Worm (Caenorhabditis elegans): ENCODE results near the gene clc-1.

- TF ChIP-seq elt-3 (tag; optimal IDR thresholded peaks at IDR 0.05), result no peak
- TF ChIP-seq ztf-11 (tag; optimal IDR thresholded peaks at IDR 0.05), result no peak
- no peak for TF ChIP-seq alr-1 (tag; optimal IDR thresholded peaks at IDR 0.05; ENCODE audit: borderline replicate concordance)
- TF ChIP-seq tbx-2 (tag; optimal IDR thresholded peaks at IDR 0.05), result no peak
- no peak for TF ChIP-seq pax-3 (tag; optimal IDR thresholded peaks at IDR 0.05)
- TF ChIP-seq blmp-1 (tag; optimal IDR thresholded peaks at IDR 0.05), result no peak
- no peak for TF ChIP-seq lir-3 (tag; optimal IDR thresholded peaks at IDR 0.05; ENCODE audit: poor library complexity)
- TF ChIP-seq egl-27 (tag; optimal IDR thresholded peaks at IDR 0.05), result no peak
- no peak for TF ChIP-seq lin-13 (GFP tag; optimal IDR thresholded peaks at IDR 0.05)
- TF ChIP-seq mep-1 (tag; optimal IDR thresholded peaks at IDR 0.05), result no peak
- TF ChIP-seq ztf-4 (tag; optimal IDR thresholded peaks at IDR 0.05), result no peak
- no peak for TF ChIP-seq fos-1 (tag; optimal IDR thresholded peaks at IDR 0.05)
- TF ChIP-seq skn-1 (tag; optimal IDR thresholded peaks at IDR 0.05), result no peak
Observed at ce11 chrX:11078150-11078549, 30.9 kb downstream of the clc-1 start, which contains the start of gene W04G3.10.

Measured in whole organism, L1 larva.